Worm (Caenorhabditis elegans): ENCODE measurements around the gene C54C6.5.

C54C6.5 gene

ce11 chrIII:3505051-3505548 is 44.5 kb downstream of the C54C6.5 start, which contains the start of gene lias-1 (continued):
- TF ChIP-seq lin-39 (tag; optimal IDR thresholded peaks at IDR 0.05) (peak; percentile 67), pha-4 (tag; optimal IDR thresholded peaks at IDR 0.05) (peak; percentile 91), zag-1 (tag; optimal IDR thresholded peaks at IDR 0.05) (no peak), fkh-10 (GFP tag; optimal IDR thresholded peaks at IDR 0.05) (peak; percentile 39), ceh-9 (tag; optimal IDR thresholded peaks at IDR 0.05) (no peak), snpc-4 (tag; optimal IDR thresholded peaks at IDR 0.05) (peak; percentile 73), eor-1 (tag; optimal IDR thresholded peaks at IDR 0.05) (no peak)

- TF ChIP-seq daf-12 (tag; optimal IDR thresholded peaks at IDR 0.05) (no peak), pqm-1 (tag; optimal IDR thresholded peaks at IDR 0.05) (no peak), ceh-82 (tag; optimal IDR thresholded peaks at IDR 0.05) (no peak), ceh-9 (tag; optimal IDR thresholded peaks at IDR 0.05) (no peak), egl-5 (tag; optimal IDR thresholded peaks at IDR 0.05) (no peak), nhr-76 (tag; optimal IDR thresholded peaks at IDR 0.05) (no peak), nhr-77 (tag; optimal IDR thresholded peaks at IDR 0.05) (no peak), elt-2 (tag; optimal IDR thresholded peaks at IDR 0.05) (no peak), jun-1 (tag; optimal IDR thresholded peaks at IDR 0.05) (no peak), pha-4 (tag; optimal IDR thresholded peaks at IDR 0.05) (no peak), lin-15B (tag; optimal IDR thresholded peaks at IDR 0.05) (no peak), nhr-28 (tag; optimal IDR thresholded peaks at IDR 0.05) (no peak), egl-27 (tag; optimal IDR thresholded peaks at IDR 0.05) (no peak), nhr-25 (tag; optimal IDR thresholded peaks at IDR 0.05) (no peak), aly-2 (tag; optimal IDR thresholded peaks at IDR 0.05) (no peak), unc-62 (GFP tag; optimal IDR thresholded peaks at IDR 0.05) (no peak), snpc-4 (tag; optimal IDR thresholded peaks at IDR 0.05) (no peak)
Observed at ce11 chrIII:3504239-3504638, 45.4 kb downstream of the C54C6.5 start.

- TF ChIP-seq ceh-9 (tag; optimal IDR thresholded peaks at IDR 0.05) (no peak), ZK546.5 (tag; optimal IDR thresholded peaks at IDR 0.05) (no peak), ceh-82 (tag; optimal IDR thresholded peaks at IDR 0.05) (no peak), unc-39 (tag; optimal IDR thresholded peaks at IDR 0.05) (no peak), nhr-25 (tag; optimal IDR thresholded peaks at IDR 0.05) (no peak), nfya-1 (tag; optimal IDR thresholded peaks at IDR 0.05; ENCODE audit: insufficient read depth) (no peak), elt-1 (tag; optimal IDR thresholded peaks at IDR 0.05) (no peak), ztf-11 (tag; optimal IDR thresholded peaks at IDR 0.05) (no peak), ama-1 (optimal IDR thresholded peaks at IDR 0.05) (no peak), unc-62 (GFP tag; optimal IDR thresholded peaks at IDR 0.05) (no peak), nhr-43 (tag; optimal IDR thresholded peaks at IDR 0.05; ENCODE audit: poor library complexity, severe bottlenecking) (no peak)
Observed at ce11 chrIII:3503286-3503685, 46.4 kb downstream of the C54C6.5 start, which contains the start of gene rpl-16. Gene rpl-16, minus strand, starts transcription at chrIII:3503604.

ce11 chrIII:3502215-3502838 is 47.3 kb downstream of the C54C6.5 start, which contains the start of gene M01F1.8:
Gene M01F1.8, minus strand, starts transcription at chrIII:3502549.
- no peak for TF ChIP-seq nhr-76 (tag; optimal IDR thresholded peaks at IDR 0.05)
- TF ChIP-seq mdl-1 (tag; optimal IDR thresholded peaks at IDR 0.05), result no peak
- TF ChIP-seq lin-39 (tag; optimal IDR thresholded peaks at IDR 0.05), result no peak
- TF ChIP-seq fos-1 (tag; optimal IDR thresholded peaks at IDR 0.05), result no peak
- no peak for TF ChIP-seq sea-2 (GFP tag; optimal IDR thresholded peaks at IDR 0.05)
- no peak for TF ChIP-seq nhr-237 (tag; optimal IDR thresholded peaks at IDR 0.05)
- no peak for TF ChIP-seq ceh-16 (tag; optimal IDR thresholded peaks at IDR 0.05)
- no peak for TF ChIP-seq eor-1 (tag; optimal IDR thresholded peaks at IDR 0.05)
- TF ChIP-seq nhr-77 (tag; optimal IDR thresholded peaks at IDR 0.05), result peak; percentile 18

- TF ChIP-seq jun-1 (tag; optimal IDR thresholded peaks at IDR 0.05) (peak; percentile 3), nhr-76 (tag; optimal IDR thresholded peaks at IDR 0.05) (no peak), mdl-1 (tag; optimal IDR thresholded peaks at IDR 0.05) (no peak), ceh-9 (tag; optimal IDR thresholded peaks at IDR 0.05) (no peak)
Observed at ce11 chrIII:3499850-3500249, 49.8 kb downstream of the C54C6.5 start.

Data from whole organism, L3 larva.